Worm (Caenorhabditis elegans) whole organism, early embryonic: ENCODE results near the gene K02F6.7.

Source experiments
- F13C5.2 ChIP-seq: sonication (generic microtip); optimal IDR thresholded peaks from 2 replicates; lab custom pipeline; 2017; ENCODE audit warnings: mild to moderate bottlenecking, missing genetic modification characterization, inconsistent platforms, missing compliant biosample characterization
- aly-1 ChIP-seq: sonication (generic microtip); optimal IDR thresholded peaks from 2 replicates; lab custom pipeline; 2016; ENCODE audit warnings: missing genetic modification characterization, missing compliant biosample characterization
- ama-1 ChIP-seq: fragments of 150-350 bp; optimal IDR thresholded peaks from 2 replicates; lab custom pipeline; 2014
- ceh-13 ChIP-seq: fragments of 200-800 bp; sonication (Bioruptor generic); optimal IDR thresholded peaks from 2 replicates; lab custom pipeline; 2018; ENCODE audit warnings: mild to moderate bottlenecking, missing genetic modification characterization, missing compliant biosample characterization
- ceh-36 ChIP-seq: sonication (generic microtip); optimal IDR thresholded peaks from 2 replicates; lab custom pipeline; 2016; ENCODE audit warnings: missing genetic modification characterization, inconsistent platforms, missing compliant biosample characterization
- flt-1 ChIP-seq: fragments of 200-800 bp; sonication (Bioruptor generic); IDR thresholded peaks from 2 replicates; pipeline ENCODE4 v1.3.6; 2022; ENCODE audit warnings: missing genetic modification characterization, missing compliant biosample characterization
- hmbx-1 ChIP-seq: sonication (generic microtip); optimal IDR thresholded peaks from 2 replicates; lab custom pipeline; 2016; ENCODE audit warnings: mild to moderate bottlenecking, missing genetic modification characterization, missing compliant biosample characterization
- scrt-1 ChIP-seq: fragments of 200-800 bp; sonication (Bioruptor generic); IDR thresholded peaks from 2 replicates; pipeline ENCODE4 v1.3.6; 2022; ENCODE audit warnings: missing genetic modification characterization, missing compliant biosample characterization
- sea-1 ChIP-seq: fragments of 200-800 bp; sonication (Bioruptor generic); conservative IDR thresholded peaks from 2 replicates; pipeline ENCODE4 v1.3.6; 2022; ENCODE audit warnings: missing genetic modification characterization, missing compliant biosample characterization

DNA sequence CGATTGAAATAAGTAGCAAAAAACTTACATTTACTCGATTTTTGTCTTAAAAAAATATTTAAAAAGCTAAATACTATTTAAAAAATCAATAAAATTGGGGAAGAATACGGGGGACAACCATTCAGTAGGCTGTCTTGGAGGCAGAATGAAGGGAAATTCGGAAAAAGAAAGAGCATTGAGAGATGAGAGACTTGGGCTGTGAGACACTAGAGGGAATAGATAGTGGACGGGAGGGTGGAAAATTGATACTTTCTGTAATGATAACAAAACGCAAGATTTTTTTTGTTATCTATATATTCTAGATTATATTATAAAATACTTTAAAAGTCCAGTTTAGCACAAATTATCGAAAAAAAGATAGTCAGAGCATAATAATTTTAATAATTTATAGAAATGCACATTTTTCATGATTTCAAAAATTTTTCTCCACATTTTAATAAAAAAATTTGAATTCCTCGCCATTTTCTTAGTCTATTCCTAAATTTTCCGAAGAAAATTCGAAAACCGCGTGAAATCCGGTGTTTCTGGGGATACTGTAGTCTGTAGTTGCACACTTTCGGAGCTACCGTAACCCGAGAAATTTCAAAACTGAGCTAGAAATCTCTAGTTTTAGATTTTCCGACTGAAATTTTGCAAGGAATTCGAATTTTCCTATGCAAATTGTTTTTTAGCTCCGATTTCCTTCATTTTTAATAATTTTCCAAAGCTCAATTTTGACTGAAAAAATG is 33.8 kb downstream of the K02F6.7 start:
- TF ChIP-seq ama-1 (lab: Kevin White, UChicago) (no peak), aly-1 (tag; lab: Kevin White, UChicago) (no peak), flt-1 (GFP tag; lab: Robert Waterston, UW) (no peak), ceh-36 (no peak), scrt-1 (no peak), hmbx-1 (tag; lab: Kevin White, UChicago) (no peak), F13C5.2 (no peak), sea-1 (no peak), ceh-13 (GFP tag; lab: Kevin White, UChicago) (no peak)
